Fruit fly (Drosophila melanogaster): ENCODE measurements around the gene Bre1.
A peak's percentile ranks its signal among the peaks of the same experiment; 100 is the strongest.

Gene Bre1

DNA sequence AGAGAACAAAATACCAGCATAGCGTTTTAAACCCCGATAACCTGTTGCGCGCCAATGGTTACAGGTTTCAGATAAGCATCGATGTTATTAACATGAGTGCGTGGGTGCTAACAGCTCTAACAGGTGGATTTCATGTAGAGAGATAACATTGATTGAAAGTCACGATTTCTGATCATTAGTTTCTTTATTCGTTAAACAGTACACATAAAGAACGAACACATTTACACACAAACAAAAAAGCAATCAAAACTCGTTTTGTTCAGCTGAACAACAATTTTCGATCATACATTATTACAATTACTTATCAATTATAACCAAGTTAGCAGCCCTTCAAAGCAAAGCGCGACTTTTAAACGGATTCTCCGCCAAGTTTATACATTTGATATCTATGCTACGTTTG is 4.3 kb downstream of the Bre1 start (continued):
- no peak for TF ChIP-seq Atf3 (GFP tag; optimal IDR thresholded peaks at IDR 0.05)
- no peak for TF ChIP-seq btn (GFP tag; optimal IDR thresholded peaks at IDR 0.05)
- no peak for TF ChIP-seq CG12236 (GFP tag; optimal IDR thresholded peaks at IDR 0.05)
- peak; percentile 19 for TF ChIP-seq Fer3 (tag; optimal IDR thresholded peaks at IDR 0.05)
- no peak for TF ChIP-seq E2f1 (GFP tag; IDR thresholded peaks at IDR 0.05)
- TF ChIP-seq Opbp (GFP tag; IDR thresholded peaks at IDR 0.05; ENCODE audit: partially characterized antibody): no peak
- TF ChIP-seq dysf (GFP tag; IDR thresholded peaks at IDR 0.05): no peak
- TF ChIP-seq CTCF (GFP tag; optimal IDR thresholded peaks at IDR 0.05): no peak
- no peak for TF ChIP-seq CG9876 (GFP tag; optimal IDR thresholded peaks at IDR 0.05)
- TF ChIP-seq CG12155 (GFP tag; optimal IDR thresholded peaks at IDR 0.05): peak; percentile 17
- TF ChIP-seq gt (GFP tag; IDR thresholded peaks at IDR 0.05): no peak
- TF ChIP-seq HLH54F (GFP tag; optimal IDR thresholded peaks at IDR 0.05): peak; percentile 25
- no peak for TF ChIP-seq pan (optimal IDR thresholded peaks at IDR 0.05)
- TF ChIP-seq pan (GFP tag; optimal IDR thresholded peaks at IDR 0.05 in 1 of 2, IDR thresholded peaks at IDR 0.05 in 1 of 2): peak in 1 of 2 experiments; percentile 36

DNA sequence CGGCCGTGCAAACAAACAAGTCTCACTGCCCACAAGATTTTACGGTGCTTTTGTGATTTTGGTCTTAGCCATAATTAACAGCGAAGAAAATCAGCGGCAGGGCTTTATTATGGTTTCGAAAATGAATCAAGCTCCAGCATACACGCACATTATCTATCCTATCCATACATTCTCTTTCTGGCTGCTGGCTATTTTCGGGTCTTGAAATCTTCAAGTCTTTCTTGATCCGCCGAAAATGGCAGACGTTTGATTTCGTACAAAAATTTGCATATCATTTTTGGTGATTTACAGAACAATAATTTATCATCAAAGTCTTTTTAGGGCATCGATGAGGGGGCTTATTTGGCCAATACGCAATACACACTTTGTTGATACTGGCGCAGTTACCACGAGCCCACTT is 5.2 kb downstream of the Bre1 start:
- TF ChIP-seq crol (GFP tag; IDR thresholded peaks at IDR 0.05) (no peak), C15 (GFP tag; IDR thresholded peaks at IDR 0.05) (no peak), dpn (GFP tag; optimal IDR thresholded peaks at IDR 0.05) (no peak), bigmax (GFP tag; optimal IDR thresholded peaks at IDR 0.05) (no peak), NfI (GFP tag; optimal IDR thresholded peaks at IDR 0.05) (no peak), CG13894 (tag; optimal IDR thresholded peaks at IDR 0.05) (peak; percentile 90), CG9437 (GFP tag; optimal IDR thresholded peaks at IDR 0.05) (no peak), org-1 (GFP tag; optimal IDR thresholded peaks at IDR 0.05) (no peak), tap (tag; optimal IDR thresholded peaks at IDR 0.05) (no peak), CG6854 (GFP tag; optimal IDR thresholded peaks at IDR 0.05) (no peak), chinmo (GFP tag; IDR thresholded peaks at IDR 0.05; ENCODE audit: partially characterized antibody) (0 out of 4 replicates have a peak, but pooled peaks have one; percentile 8), trem (tag; optimal IDR thresholded peaks at IDR 0.05) (no peak), CG12942 (GFP tag; optimal IDR thresholded peaks at IDR 0.05) (no peak), CG12769 (tag; optimal IDR thresholded peaks at IDR 0.05) (peak; percentile 27), crc (GFP tag; optimal IDR thresholded peaks at IDR 0.05) (no peak), Pdp1 (GFP tag; optimal IDR thresholded peaks at IDR 0.05) (no peak), Deaf1 (tag; optimal IDR thresholded peaks at IDR 0.05) (no peak), exex (tag; optimal IDR thresholded peaks at IDR 0.05) (no peak), tx (GFP tag; optimal IDR thresholded peaks at IDR 0.05) (no peak), CG7987 (GFP tag; optimal IDR thresholded peaks at IDR 0.05) (no peak), Abd-B (GFP tag; optimal IDR thresholded peaks at IDR 0.05) (no peak), CG16863 (GFP tag; optimal IDR thresholded peaks at IDR 0.05) (no peak), Dip3 (GFP tag; optimal IDR thresholded peaks at IDR 0.05) (no peak), lab (GFP tag; optimal IDR thresholded peaks at IDR 0.05) (no peak), CG13624 (GFP tag; optimal IDR thresholded peaks at IDR 0.05) (peak; percentile 31), Fer3 (tag; optimal IDR thresholded peaks at IDR 0.05) (no peak), Xbp1 (GFP tag; optimal IDR thresholded peaks at IDR 0.05) (no peak), otp (GFP tag; IDR thresholded peaks at IDR 0.05) (no peak), peb (GFP tag; IDR thresholded peaks at IDR 0.05) (no peak), CG11723 (GFP tag; optimal IDR thresholded peaks at IDR 0.05) (no peak), Hmx (GFP tag; optimal IDR thresholded peaks at IDR 0.05) (no peak), kni (GFP tag; optimal IDR thresholded peaks at IDR 0.05) (no peak)

Data from whole organism, embryonic.